Worm (Caenorhabditis elegans) whole organism, mixed stage, embryonic: ENCODE data around the gene tsg-101.

Experiments used
- lsy-2 ChIP-seq: fragments of 150-350 bp; optimal IDR thresholded peaks from 2 replicates; lab custom pipeline; 2014; ENCODE audit warnings: missing biosample characterization, missing genetic modification characterization
- nhr-12 ChIP-seq: fragments of 150-350 bp; optimal IDR thresholded peaks from 2 replicates; lab custom pipeline; 2014; ENCODE audit warnings: missing biosample characterization, missing genetic modification characterization

ce11 chrIV:3509477-3510063, 4.8 kb downstream of the tsg-101 start, which contains the start of gene ced-10:
- TF ChIP-seq nhr-12 (tag; lab: Kevin White, UChicago): no peak
- TF ChIP-seq lsy-2 (tag; lab: Kevin White, UChicago): no peak
